Worm (Caenorhabditis elegans) whole organism, midembryonic: ENCODE measurements around the gene F22E5.11.
A peak's percentile ranks its signal among the peaks of the same experiment; 100 is the strongest.
"Not testable (repeated sequence)": the region's sequence is repeated elsewhere in the genome, so short reads cannot be mapped to it uniquely, and the experiment has no call there.

Source experiments
- T22C8.4 ChIP-seq: fragments of 200-800 bp; sonication (Bioruptor generic); IDR thresholded peaks from 2 replicates; pipeline ENCODE4 v1.3.6; 2022; ENCODE audit warnings: missing genetic modification characterization, missing compliant biosample characterization
- cog-1 ChIP-seq: sonication (generic microtip); optimal IDR thresholded peaks from 2 replicates; lab custom pipeline; 2016; ENCODE audit warnings: missing genetic modification characterization, missing compliant biosample characterization
- flt-1 ChIP-seq: fragments of 200-800 bp; sonication (Bioruptor generic); IDR thresholded peaks from 2 replicates; pipeline ENCODE4 v1.3.6; 2022; ENCODE audit warnings: missing genetic modification characterization, missing compliant biosample characterization
- klf-2 ChIP-seq: fragments of 200-800 bp; sonication (Bioruptor generic); conservative IDR thresholded peaks from 2 replicates; pipeline ENCODE4 v1.3.6; 2022; ENCODE audit warnings: missing genetic modification reagents, missing genetic modification characterization, missing compliant biosample characterization
- med-1 ChIP-seq: sonication (generic microtip); optimal IDR thresholded peaks from 2 replicates; lab custom pipeline; 2017; ENCODE audit warnings: missing genetic modification characterization, mild to moderate bottlenecking, missing compliant biosample characterization, antibody characterized with exemption, missing genetic modification reagents; ENCODE audit not compliant: insufficient read depth
- ref-1 ChIP-seq: fragments of 200-800 bp; sonication (Bioruptor generic); conservative IDR thresholded peaks from 2 replicates; pipeline ENCODE4 v1.3.6; 2022; ENCODE audit warnings: missing genetic modification reagents, missing genetic modification characterization, missing compliant biosample characterization
- tab-1 ChIP-seq: fragments of 200-800 bp; sonication (Bioruptor generic); IDR thresholded peaks from 2 replicates; pipeline ENCODE4 v1.3.6; 2022; ENCODE audit warnings: missing genetic modification characterization, missing compliant biosample characterization
- ztf-23 ChIP-seq: fragments of 200-800 bp; sonication (Bioruptor generic); IDR thresholded peaks from 2 replicates; pipeline ENCODE4 v1.3.6; 2022; ENCODE audit warnings: missing genetic modification reagents, missing genetic modification characterization, missing compliant biosample characterization
- ztf-29 ChIP-seq: fragments of 200-800 bp; sonication (Bioruptor generic); IDR thresholded peaks from 2 replicates; pipeline ENCODE4 v1.3.6; 2022; ENCODE audit warnings: missing genetic modification reagents, missing genetic modification characterization, missing compliant biosample characterization

F22E5.11 gene

DNA sequence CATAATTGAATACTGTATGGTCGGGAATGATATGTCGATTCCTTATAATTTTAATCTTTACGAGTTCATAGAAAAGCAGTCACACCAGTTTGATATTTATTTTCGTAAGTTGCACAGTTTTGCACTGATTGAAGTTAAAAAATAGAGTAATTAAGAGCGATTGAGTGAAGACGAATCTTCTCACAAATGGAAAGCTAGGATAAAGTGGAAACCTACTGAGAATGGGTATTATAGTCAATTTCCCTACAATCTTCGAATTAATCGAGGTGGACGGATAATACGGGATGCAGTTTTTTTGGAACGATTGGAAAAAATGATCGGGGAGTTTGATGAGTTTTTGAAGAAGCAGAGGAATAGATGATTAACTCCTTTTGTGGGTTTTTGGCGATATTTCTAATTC lies 3.4 kb downstream of the F22E5.11 start, which contains the start of gene F22E5.23:
F22E5.23 (plus strand) TSS at position 301 of the 400 bp plus-strand sequence.
- TF ChIP-seq tab-1 (no peak), med-1 (GFP tag; lab: Kevin White, UChicago) (no peak), ztf-23 (no peak), ref-1 (GFP tag; lab: Robert Waterston, UW) (no peak), flt-1 (no peak), T22C8.4 (GFP tag; lab: Robert Waterston, UW) (no peak)

DNA sequence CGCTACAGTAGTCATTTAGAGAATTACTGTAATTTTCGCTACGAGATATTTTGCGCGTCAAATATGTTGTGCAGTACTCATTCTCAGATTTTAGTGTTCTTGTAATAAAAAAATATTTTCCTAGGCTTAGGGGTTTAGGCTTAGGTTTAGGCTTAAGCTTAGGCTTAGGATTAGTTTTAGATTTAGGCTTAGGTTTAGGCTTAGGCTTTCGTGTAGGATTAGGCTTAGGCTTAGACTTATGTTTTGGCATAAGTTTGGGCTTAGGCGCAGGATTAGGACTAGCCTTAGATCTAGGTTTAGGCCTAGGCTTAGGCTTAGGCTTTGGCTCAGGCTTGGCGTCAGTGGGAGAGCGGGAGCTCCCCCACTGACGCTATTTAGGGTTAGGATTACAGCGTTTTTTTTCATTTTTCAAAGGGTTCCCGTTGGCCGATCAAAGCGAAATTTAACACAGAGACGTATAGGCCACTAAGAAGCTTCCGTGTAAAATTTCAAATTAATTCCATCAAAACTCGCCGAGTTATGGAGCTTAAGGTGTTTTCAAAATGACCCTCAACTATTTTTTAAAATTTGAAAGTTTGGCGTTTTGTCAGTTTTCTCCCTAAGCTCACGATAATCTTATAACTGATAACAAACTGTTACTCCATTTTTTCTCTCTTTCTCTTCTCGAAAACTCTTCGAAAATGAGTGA lies 4.9 kb downstream of the F22E5.11 start, which contains the start of gene F22E5.8:
F22E5.8 (plus strand) TSS at position 638 of the 688 bp plus-strand sequence.
- TF ChIP-seq ref-1 (GFP tag; lab: Robert Waterston, UW); flt-1; med-1 (GFP tag; lab: Kevin White, UChicago): not testable (repeated sequence)

DNA sequence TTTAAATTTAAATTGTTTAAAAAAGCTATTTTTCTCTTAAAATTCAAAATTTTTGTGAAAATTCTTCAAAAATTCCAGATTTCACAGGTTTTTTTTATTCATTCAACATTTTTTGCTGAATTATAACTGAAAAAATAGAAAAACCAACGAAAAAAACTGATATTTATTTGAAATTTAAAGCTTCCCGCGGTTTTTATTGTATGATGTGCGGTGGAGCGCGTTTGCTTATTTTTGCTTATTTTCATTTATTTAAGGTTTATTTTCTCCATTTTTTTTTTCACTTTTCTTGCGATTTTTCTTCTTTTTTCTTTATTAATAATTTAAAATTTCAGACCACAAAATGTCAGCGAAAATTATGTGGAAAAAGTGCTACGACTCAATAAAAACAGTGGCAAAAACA lies 6.3 kb downstream of the F22E5.11 start, which contains the start of gene F22E5.9:
F22E5.9 (plus strand) TSS at position 327 of the 400 bp plus-strand sequence.
- TF ChIP-seq ztf-23: no peak
- TF ChIP-seq med-1 (GFP tag; lab: Kevin White, UChicago): no peak
- TF ChIP-seq T22C8.4 (GFP tag; lab: Robert Waterston, UW): no peak
- TF ChIP-seq cog-1 (tag; lab: Kevin White, UChicago): no peak
- no peak for TF ChIP-seq flt-1
- no peak for TF ChIP-seq ref-1 (GFP tag; lab: Robert Waterston, UW)
- no peak for TF ChIP-seq tab-1
- no peak for TF ChIP-seq ztf-29
- TF ChIP-seq klf-2 (GFP tag; lab: Robert Waterston, UW): no peak

DNA sequence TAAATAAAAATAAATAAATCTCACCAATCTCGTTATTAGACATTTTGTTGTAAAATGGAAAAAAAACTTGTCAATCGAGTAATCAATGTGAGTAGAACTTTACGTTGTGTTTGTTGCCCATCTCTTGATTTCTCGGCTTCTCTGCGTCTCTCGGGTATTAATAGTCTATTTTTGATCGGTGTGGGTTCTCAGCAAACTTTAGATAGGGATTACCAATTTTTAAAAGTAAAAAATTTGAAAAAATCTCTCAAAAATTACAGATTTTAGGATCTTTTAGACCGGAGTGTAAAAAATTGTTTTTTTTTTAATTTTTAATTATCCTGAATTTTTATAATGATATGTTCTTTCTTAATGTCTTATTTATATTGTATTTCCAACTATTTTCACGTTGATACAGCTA lies 7.0 kb downstream of the F22E5.11 start, which contains the start of gene F22E5.21:
F22E5.21 (minus strand) TSS at position 101 of the 400 bp plus-strand sequence.
- TF ChIP-seq ztf-23 (no peak), T22C8.4 (GFP tag; lab: Robert Waterston, UW) (no peak), cog-1 (tag; lab: Kevin White, UChicago) (no peak), ref-1 (GFP tag; lab: Robert Waterston, UW) (no peak), tab-1 (no peak), flt-1 (no peak), ztf-29 (no peak), med-1 (GFP tag; lab: Kevin White, UChicago) (no peak)

DNA sequence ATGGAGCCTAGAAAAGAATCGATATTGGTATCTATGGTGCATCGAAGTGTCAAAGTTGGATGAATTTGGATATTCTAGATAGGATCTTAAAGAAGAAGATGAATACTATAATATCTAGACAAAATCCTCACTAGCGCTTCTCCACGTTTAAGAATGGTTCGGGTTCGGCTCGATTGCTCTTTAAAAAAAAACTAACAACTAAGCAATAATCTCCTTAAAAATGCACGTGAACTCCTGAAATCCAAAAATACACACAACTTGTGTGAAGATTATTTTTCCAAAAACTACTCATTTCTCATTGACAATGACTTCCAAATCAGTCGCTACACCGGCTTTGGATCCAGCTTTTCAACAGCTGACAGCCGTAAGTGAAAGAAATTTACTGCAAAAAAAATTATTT lies 13.2 kb downstream of the F22E5.11 start, which contains the start of gene D2062.1:
D2062.1 (plus strand) TSS at position 301 of the 400 bp plus-strand sequence.
- TF ChIP-seq flt-1 (no peak), ref-1 (GFP tag; lab: Robert Waterston, UW) (no peak), T22C8.4 (GFP tag; lab: Robert Waterston, UW) (no peak), tab-1 (no peak), ztf-23 (no peak)

DNA sequence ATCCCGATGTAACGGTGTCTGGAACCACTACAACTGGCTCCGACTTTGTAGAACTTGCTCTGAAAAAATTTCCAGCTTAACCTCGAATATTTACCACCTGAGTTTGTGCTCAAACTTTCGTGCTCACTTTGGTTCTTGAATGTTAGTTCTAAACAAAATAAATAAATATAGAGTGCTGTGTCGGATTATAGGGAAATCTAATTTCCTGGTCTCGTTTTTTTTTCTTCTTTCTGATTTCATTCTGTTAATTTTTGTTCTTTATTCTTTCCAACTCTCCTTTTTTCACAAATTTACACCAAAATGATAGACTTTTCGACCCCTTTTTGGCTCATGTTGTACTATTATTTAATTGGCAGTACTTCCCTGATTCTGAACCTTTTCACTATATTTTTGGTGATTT lies 15.1 kb downstream of the F22E5.11 start, which contains the start of gene sri-37:
sri-37 (plus strand) TSS at position 301 of the 400 bp plus-strand sequence.
- TF ChIP-seq T22C8.4 (GFP tag; lab: Robert Waterston, UW) (no peak), med-1 (GFP tag; lab: Kevin White, UChicago) (no peak), ref-1 (GFP tag; lab: Robert Waterston, UW) (no peak), tab-1 (no peak), cog-1 (tag; lab: Kevin White, UChicago) (no peak), klf-2 (GFP tag; lab: Robert Waterston, UW) (no peak), ztf-29 (no peak), flt-1 (no peak), ztf-23 (no peak)

DNA sequence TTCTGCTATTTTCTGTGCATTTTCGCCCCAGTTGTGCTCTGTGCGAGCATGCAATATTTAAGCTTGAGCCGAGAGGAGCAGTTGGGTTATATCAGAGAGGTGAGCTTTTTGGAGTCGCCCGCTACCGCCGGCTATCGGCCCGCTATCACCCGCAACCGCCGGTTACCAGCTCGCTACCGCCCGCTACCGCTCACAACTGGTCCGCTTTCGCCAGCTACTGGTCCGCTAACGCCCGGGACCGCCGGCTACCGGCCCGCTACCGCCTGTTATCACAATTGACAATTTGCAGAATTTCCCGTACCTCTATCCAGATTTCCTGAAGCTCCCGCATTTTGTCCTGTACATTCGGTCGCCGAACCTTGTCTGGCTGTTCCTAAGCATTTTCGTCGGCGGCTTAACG lies 16.0 kb downstream of the F22E5.11 start:
- no peak for TF ChIP-seq ref-1 (GFP tag; lab: Robert Waterston, UW)
- no peak for TF ChIP-seq ztf-29
- peak; percentile 44; the same call in 1 of the 2 replicates for TF ChIP-seq flt-1
- TF ChIP-seq cog-1 (tag; lab: Kevin White, UChicago): no peak
- no peak for TF ChIP-seq ztf-23

DNA sequence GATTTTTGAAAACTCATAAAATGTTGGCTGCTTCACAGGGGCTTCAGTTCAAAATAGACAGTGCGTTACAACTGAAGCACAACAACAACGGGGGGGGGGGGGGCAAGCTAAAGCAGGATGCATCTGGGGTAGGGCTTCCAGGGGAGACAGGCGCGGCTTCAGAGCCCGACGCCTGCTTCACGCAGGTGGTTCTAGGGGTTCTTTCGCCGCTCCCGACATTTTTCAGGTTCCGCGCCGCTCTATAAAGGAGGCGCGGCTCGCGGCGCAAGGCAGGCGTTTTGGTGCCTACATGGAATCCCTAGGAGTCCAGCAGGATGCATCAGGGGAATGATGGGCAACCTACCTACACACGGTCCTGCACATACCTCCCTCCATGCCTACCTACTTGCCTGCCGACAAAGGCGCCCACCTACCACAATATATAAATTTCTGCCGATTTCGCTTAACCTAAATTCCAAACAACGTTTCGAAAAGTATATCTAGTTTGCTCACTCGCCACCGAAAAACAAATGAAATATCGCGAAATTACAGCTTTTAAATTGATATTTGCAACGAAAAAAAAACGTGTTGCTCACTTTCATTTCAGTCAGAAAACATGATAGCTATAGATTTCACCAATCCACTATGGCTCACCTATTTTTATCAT lies 17.1 kb downstream of the F22E5.11 start, which contains the start of gene sri-71:
sri-71 (plus strand) TSS at position 596 of the 646 bp plus-strand sequence.
- TF ChIP-seq tab-1: no peak
- no peak for TF ChIP-seq med-1 (GFP tag; lab: Kevin White, UChicago)
- no peak for TF ChIP-seq ztf-23
- no peak for TF ChIP-seq klf-2 (GFP tag; lab: Robert Waterston, UW)

DNA sequence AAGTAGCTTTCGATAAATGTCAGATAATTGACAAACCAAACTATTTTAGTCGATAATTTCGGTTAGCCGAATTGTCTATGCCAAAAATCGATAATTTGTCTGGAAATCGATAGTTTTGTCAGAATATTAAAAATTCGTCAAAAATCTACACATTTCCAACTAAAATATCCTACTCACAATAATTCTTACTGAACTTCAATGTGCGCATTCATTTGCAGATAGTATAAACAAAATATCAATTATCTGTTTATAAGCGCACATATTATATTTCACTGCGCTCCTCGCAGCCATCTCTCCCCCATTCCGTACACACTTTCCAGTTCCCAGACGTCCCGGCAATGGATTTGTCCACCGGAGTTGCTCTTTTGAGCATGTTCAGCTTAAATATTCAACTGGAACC lies 19.6 kb downstream of the F22E5.11 start, which contains the start of gene lgc-28:
lgc-28 (plus strand) TSS at position 301 of the 400 bp plus-strand sequence.
- TF ChIP-seq med-1 (GFP tag; lab: Kevin White, UChicago) (no peak), flt-1 (no peak), cog-1 (tag; lab: Kevin White, UChicago) (no peak), ztf-23 (no peak), klf-2 (GFP tag; lab: Robert Waterston, UW) (no peak), T22C8.4 (GFP tag; lab: Robert Waterston, UW) (no peak), tab-1 (no peak), ref-1 (GFP tag; lab: Robert Waterston, UW) (no peak), ztf-29 (no peak)

DNA sequence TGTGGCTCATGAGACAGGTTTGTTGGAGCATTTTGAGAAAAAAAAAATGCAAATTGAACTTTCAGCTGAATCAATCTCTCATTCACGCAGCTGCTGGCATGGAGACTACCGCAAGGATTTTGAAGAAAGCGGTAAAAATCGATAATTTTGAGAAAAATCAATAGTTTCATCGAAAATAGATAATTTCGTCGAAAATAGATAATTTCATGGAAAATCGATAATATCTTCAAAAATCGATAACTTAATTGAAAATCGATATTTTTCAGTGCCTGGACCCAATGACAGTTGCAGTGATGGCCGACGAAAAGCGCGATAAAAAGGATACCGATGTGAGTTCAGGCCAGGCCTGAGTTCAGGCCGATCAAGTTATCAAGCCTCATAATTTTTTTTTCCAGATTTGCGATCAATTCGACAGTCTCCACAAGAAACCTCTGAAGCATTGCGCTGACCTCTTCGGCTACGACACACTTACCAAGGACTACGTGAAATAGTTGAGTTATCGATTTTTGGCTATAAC lies 21.4 kb downstream of the F22E5.11 start, which contains the start of gene D2062.4:
D2062.4 (plus strand) TSS at position 467 of the 517 bp plus-strand sequence.
- peak; percentile 53; the same call in 1 of the 2 replicates for TF ChIP-seq T22C8.4 (GFP tag; lab: Robert Waterston, UW)
